Worm (Caenorhabditis elegans): Measurements from ENCODE around the gene nhr-267.
"Not testable (repeated sequence)": the region's sequence is repeated elsewhere in the genome, so short reads cannot be mapped to it uniquely, and the experiment has no call there.

nhr-267 gene

DNA sequence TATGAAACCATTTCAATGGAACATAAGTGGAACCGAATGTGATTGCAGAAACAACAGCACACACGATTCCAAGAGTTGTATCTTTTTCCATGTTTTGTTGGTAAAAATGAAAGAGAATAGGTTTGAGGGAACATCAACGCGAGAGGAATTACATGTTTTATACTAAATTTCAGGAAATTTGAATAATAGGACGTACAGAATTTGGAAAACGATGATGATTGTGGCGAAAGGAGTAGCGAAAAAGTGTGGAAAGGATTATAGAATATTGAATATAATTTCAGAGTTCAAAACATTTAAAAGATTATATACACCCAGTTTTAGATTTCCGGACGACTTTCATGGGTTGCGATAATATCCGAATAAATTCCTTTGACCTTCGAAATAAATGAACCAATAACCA lies 22.8 kb upstream of the nhr-267 start, which contains the start of gene F49C12.6:
Gene F49C12.6, minus strand, starts transcription at position 101 of the 400 bp plus-strand sequence.
- no peak for TF ChIP-seq tra-4 (tag; optimal IDR thresholded peaks at IDR 0.05)

DNA sequence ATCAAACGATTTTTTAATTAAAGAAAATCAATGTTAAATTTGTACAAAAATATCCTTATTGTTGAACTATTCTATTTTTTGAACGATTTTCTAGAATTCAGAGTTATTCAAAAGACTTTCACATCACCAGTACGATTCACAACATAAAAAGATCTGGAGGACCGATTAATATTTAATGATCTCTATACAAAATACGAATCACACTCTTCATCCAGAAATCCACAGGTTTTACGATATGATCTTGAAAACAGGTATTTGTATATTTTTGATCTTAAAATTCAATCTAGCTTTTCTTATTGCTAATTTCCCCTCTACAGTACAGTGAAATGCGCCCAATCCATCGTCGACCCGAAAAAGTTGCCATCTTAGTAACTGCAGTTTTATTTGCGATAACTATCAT lies 18.4 kb upstream of the nhr-267 start, which contains the start of gene F49C12.5:
Gene F49C12.5, plus strand, starts transcription at position 301 of the 400 bp plus-strand sequence.
- TF ChIP-seq hmg-4 (GFP tag; optimal IDR thresholded peaks at IDR 0.05) (no peak), aly-1 (tag; optimal IDR thresholded peaks at IDR 0.05) (no peak), ceh-13 (GFP tag; optimal IDR thresholded peaks at IDR 0.05) (no peak), ama-1 (optimal IDR thresholded peaks at IDR 0.05) (no peak), sea-1 (GFP tag; conservative IDR thresholded peaks at IDR 0.05) (no peak), hmbx-1 (tag; optimal IDR thresholded peaks at IDR 0.05) (no peak)

DNA sequence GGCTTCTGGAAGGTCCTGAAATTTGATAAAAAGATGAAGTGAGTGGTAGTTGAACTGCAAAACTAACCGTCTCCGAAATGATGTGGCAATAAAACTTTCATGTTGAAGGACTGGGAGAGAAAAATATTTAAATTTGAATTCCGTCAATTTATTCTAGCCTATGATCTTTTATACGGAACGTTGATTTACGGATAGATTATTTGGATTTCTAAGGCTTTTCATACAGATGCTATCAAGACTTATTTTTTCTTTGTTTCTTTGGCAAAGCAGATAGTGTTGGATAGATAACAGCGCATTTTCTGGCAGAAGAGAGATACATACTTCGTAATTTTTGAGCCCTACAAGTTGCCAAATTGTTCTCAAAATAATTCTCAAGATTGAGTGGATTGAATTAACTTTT lies 17.8 kb upstream of the nhr-267 start, which contains the start of gene F49C12.4:
Gene F49C12.4, minus strand, starts transcription at position 101 of the 400 bp plus-strand sequence.
- TF ChIP-seq sea-1 (GFP tag; conservative IDR thresholded peaks at IDR 0.05) = no peak
- TF ChIP-seq aly-1 (tag; optimal IDR thresholded peaks at IDR 0.05) = no peak
- no peak for TF ChIP-seq tbx-11 (GFP tag; IDR thresholded peaks at IDR 0.05)
- TF ChIP-seq ets-7 (tag; optimal IDR thresholded peaks at IDR 0.05) = no peak
- no peak for TF ChIP-seq F13C5.2 (tag; optimal IDR thresholded peaks at IDR 0.05)
- no peak for TF ChIP-seq tbx-37 (GFP tag; conservative IDR thresholded peaks at IDR 0.05)
- no peak for TF ChIP-seq ceh-36 (tag; optimal IDR thresholded peaks at IDR 0.05)
- no peak for TF ChIP-seq tra-4 (tag; optimal IDR thresholded peaks at IDR 0.05)
- no peak for TF ChIP-seq hmbx-1 (tag; optimal IDR thresholded peaks at IDR 0.05)
- no peak for TF ChIP-seq scrt-1 (GFP tag; IDR thresholded peaks at IDR 0.05)

DNA sequence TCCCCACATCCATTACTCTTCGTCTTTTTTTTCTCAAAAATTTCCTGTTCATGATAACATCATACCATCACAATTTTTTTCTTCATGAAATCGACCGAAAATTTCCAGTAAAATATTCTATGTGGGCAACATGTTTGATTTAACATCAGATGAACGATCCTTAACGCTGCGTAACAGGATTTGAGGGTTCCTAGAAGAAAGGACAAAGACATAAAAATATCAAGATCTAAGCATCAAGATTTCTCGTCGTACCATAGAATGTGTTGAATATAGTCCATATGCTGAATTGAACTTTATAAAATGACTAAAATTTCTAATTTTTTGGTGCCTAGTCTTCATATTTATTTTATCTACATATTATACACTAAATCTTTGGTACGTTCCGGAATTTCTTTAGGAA lies 13.9 kb upstream of the nhr-267 start, which contains the start of gene F49C12.3:
Gene F49C12.3, plus strand, starts transcription at position 301 of the 400 bp plus-strand sequence.
- TF ChIP-seq hmg-4 (GFP tag; optimal IDR thresholded peaks at IDR 0.05) (no peak), tbx-11 (GFP tag; IDR thresholded peaks at IDR 0.05) (no peak), ama-1 (optimal IDR thresholded peaks at IDR 0.05) (no peak), flt-1 (GFP tag; IDR thresholded peaks at IDR 0.05) (no peak)

DNA sequence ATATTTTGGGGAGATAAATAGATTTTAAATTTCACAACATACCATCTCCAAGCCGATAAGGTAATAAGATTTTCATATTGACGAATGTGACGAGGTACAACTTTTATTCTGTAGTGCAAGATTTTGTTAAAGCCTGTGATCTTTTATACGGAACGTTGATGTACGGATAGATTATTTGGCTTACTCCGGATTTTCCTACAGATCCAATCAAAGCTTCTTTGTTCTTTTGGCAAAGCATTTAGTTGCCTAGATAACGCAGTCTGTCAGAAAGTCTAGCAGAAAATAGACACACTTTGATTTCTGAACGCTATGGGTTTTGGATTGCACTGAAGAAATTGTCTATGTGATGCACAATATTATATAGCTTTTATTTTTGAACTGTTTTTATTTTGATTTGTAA lies 12.9 kb upstream of the nhr-267 start, which contains the start of gene F49C12.2:
Gene F49C12.2, minus strand, starts transcription at position 101 of the 400 bp plus-strand sequence.
- TF ChIP-seq tbx-37 (GFP tag; conservative IDR thresholded peaks at IDR 0.05) = no peak
- TF ChIP-seq aly-1 (tag; optimal IDR thresholded peaks at IDR 0.05) = no peak
- no peak for TF ChIP-seq pes-1 (GFP tag; IDR thresholded peaks at IDR 0.05)
- TF ChIP-seq ceh-13 (GFP tag; optimal IDR thresholded peaks at IDR 0.05) = no peak
- TF ChIP-seq flt-1 (GFP tag; IDR thresholded peaks at IDR 0.05) = no peak
- no peak for TF ChIP-seq sea-1 (GFP tag; conservative IDR thresholded peaks at IDR 0.05)
- TF ChIP-seq tbx-11 (GFP tag; IDR thresholded peaks at IDR 0.05) = no peak
- no peak for TF ChIP-seq hnd-1 (tag; optimal IDR thresholded peaks at IDR 0.05)
- TF ChIP-seq F13C5.2 (tag; optimal IDR thresholded peaks at IDR 0.05) = no peak
- no peak for TF ChIP-seq scrt-1 (GFP tag; IDR thresholded peaks at IDR 0.05)
- no peak for TF ChIP-seq ama-1 (optimal IDR thresholded peaks at IDR 0.05)
- TF ChIP-seq B0310.2 (tag; optimal IDR thresholded peaks at IDR 0.05) = no peak
- TF ChIP-seq tra-4 (tag; optimal IDR thresholded peaks at IDR 0.05) = no peak
- no peak for TF ChIP-seq hmg-4 (GFP tag; optimal IDR thresholded peaks at IDR 0.05)
- TF ChIP-seq hmbx-1 (tag; optimal IDR thresholded peaks at IDR 0.05) = no peak
- TF ChIP-seq ets-7 (tag; optimal IDR thresholded peaks at IDR 0.05) = no peak
- no peak for TF ChIP-seq ceh-36 (tag; optimal IDR thresholded peaks at IDR 0.05)

DNA sequence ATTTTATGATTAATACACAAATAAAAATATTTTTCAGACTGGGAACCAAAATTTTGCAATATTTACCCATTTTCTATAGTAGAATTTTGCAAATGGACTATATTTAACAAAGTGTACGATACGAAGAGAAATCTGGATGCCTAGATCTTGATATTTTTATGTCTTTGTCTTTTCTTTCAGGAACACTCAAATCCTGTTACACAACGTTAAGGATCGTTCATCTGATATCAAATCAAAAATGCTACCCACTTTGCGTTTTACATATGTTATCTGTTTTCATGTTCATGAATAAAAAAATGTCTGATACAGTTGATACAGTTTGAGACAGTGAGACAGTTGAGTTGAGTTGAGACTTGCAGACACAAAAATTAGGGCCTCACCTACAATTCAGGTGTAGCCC lies 10.1 kb upstream of the nhr-267 start, which contains the start of gene F49C12.1:
Gene F49C12.1, minus strand, starts transcription at position 70 of the 400 bp plus-strand sequence.
- no peak for TF ChIP-seq hmbx-1 (tag; optimal IDR thresholded peaks at IDR 0.05)
- TF ChIP-seq ceh-36 (tag; optimal IDR thresholded peaks at IDR 0.05) = no peak
- TF ChIP-seq scrt-1 (GFP tag; IDR thresholded peaks at IDR 0.05) = no peak
- TF ChIP-seq hnd-1 (tag; optimal IDR thresholded peaks at IDR 0.05) = no peak
- no peak for TF ChIP-seq hmg-4 (GFP tag; optimal IDR thresholded peaks at IDR 0.05)
- TF ChIP-seq flt-1 (GFP tag; IDR thresholded peaks at IDR 0.05) = no peak
- no peak for TF ChIP-seq aly-1 (tag; optimal IDR thresholded peaks at IDR 0.05)
- TF ChIP-seq pes-1 (GFP tag; IDR thresholded peaks at IDR 0.05) = no peak
- TF ChIP-seq ceh-13 (GFP tag; optimal IDR thresholded peaks at IDR 0.05) = no peak
- TF ChIP-seq F13C5.2 (tag; optimal IDR thresholded peaks at IDR 0.05) = no peak
- no peak for TF ChIP-seq ets-7 (tag; optimal IDR thresholded peaks at IDR 0.05)

DNA sequence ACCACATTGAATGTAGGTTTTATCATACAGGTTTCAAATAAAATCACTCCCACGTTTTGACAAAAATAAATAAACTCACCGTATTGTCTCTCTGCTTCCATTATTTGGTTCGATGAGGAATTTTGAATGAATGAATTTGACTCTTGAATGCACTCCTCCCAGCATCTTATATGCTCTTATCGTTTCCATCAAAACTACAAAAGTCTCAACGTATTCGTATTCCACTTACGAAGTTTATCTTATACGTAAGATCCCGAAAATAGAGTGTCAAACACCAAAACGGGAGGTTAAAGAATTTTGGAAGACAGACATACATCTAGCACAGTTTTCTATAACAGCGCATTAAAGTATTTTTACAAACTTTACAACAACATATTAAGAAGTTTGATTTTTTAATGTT lies 7.6 kb upstream of the nhr-267 start, which contains the start of gene nhr-264:
Gene nhr-264, minus strand, starts transcription at position 101 of the 400 bp plus-strand sequence.
- TF ChIP-seq hmbx-1 (tag; optimal IDR thresholded peaks at IDR 0.05); sea-1 (GFP tag; conservative IDR thresholded peaks at IDR 0.05); tra-4 (tag; optimal IDR thresholded peaks at IDR 0.05): not testable (repeated sequence)

DNA sequence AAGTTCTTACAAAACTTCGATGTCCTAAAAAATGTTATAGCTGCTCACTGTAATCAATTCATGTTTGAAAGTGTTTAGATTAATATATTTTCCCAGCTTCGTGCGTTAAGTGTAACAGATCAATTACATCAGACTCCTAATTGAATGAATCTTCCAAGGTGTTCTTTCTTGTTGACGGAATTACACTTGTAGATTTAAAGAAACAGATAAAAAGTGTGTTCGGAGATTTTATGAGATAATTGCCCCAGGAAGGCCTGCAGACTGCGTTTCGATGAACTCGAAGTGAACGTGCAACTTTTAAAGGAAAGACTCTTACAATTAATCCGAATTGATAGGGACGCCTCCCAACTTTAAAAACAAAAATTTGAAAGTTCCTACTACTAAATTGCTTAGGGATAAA lies 3.4 kb upstream of the nhr-267 start:
- TF ChIP-seq flt-1 (GFP tag; IDR thresholded peaks at IDR 0.05) (no peak), B0310.2 (tag; optimal IDR thresholded peaks at IDR 0.05) (no peak), hnd-1 (tag; optimal IDR thresholded peaks at IDR 0.05) (no peak), sea-1 (GFP tag; conservative IDR thresholded peaks at IDR 0.05) (no peak), ama-1 (optimal IDR thresholded peaks at IDR 0.05) (no peak), F13C5.2 (tag; optimal IDR thresholded peaks at IDR 0.05) (no peak), scrt-1 (GFP tag; IDR thresholded peaks at IDR 0.05) (no peak), hmbx-1 (tag; optimal IDR thresholded peaks at IDR 0.05) (no peak), ceh-36 (tag; optimal IDR thresholded peaks at IDR 0.05) (no peak), tra-4 (tag; optimal IDR thresholded peaks at IDR 0.05) (no peak), aly-1 (tag; optimal IDR thresholded peaks at IDR 0.05) (no peak), pes-1 (GFP tag; IDR thresholded peaks at IDR 0.05) (no peak), tbx-37 (GFP tag; conservative IDR thresholded peaks at IDR 0.05) (no peak)

Data from whole organism, early embryonic.